Worm (Caenorhabditis elegans) whole organism, young adult: ENCODE results near the gene lido-11.

Experiments used
- F22D6.2 ChIP-seq: sonication (generic microtip); optimal IDR thresholded peaks from 2 replicates; lab custom pipeline; 2016; ENCODE audit warnings: mild to moderate bottlenecking, missing genetic modification characterization, missing compliant biosample characterization
- attf-3 ChIP-seq: fragments of 200-800 bp; sonication (Bioruptor generic); conservative IDR thresholded peaks from 2 replicates; pipeline ENCODE4 v1.3.6; 2022; ENCODE audit warnings: missing genetic modification reagents, missing genetic modification characterization, missing compliant biosample characterization
- cebp-2 ChIP-seq: fragments of 200-800 bp; sonication (Bioruptor generic); IDR thresholded peaks from 2 replicates; pipeline ENCODE4 v1.3.6; 2022; ENCODE audit warnings: missing genetic modification characterization, missing compliant biosample characterization
- ceh-79 ChIP-seq: sonication (generic microtip); optimal IDR thresholded peaks from 2 replicates; lab custom pipeline; 2017; ENCODE audit warnings: mild to moderate bottlenecking, missing genetic modification characterization, missing compliant biosample characterization
- efl-1 ChIP-seq: fragments of 150-350 bp; optimal IDR thresholded peaks from 2 replicates; lab custom pipeline; 2014; ENCODE audit warnings: missing biosample characterization, missing genetic modification reagents, missing genetic modification characterization
- egrh-3 ChIP-seq: fragments of 200-800 bp; sonication (Bioruptor generic); IDR thresholded peaks from 2 replicates; pipeline ENCODE4 v1.3.6; 2022; ENCODE audit warnings: missing genetic modification reagents, missing genetic modification characterization, missing compliant biosample characterization
- ets-4 ChIP-seq: fragments of 200-800 bp; sonication (Bioruptor generic); optimal IDR thresholded peaks from 2 replicates; lab custom pipeline; 2018; ENCODE audit warnings: mild to moderate bottlenecking, missing genetic modification characterization, missing compliant biosample characterization
- hmg-1.2 ChIP-seq: fragments of 200-800 bp; sonication (Bioruptor generic); IDR thresholded peaks from 2 replicates; pipeline ENCODE4 v1.3.6; 2022; ENCODE audit warnings: missing genetic modification reagents, missing genetic modification characterization, missing compliant biosample characterization
- hsf-1 ChIP-seq: fragments of 200-800 bp; sonication (Bioruptor generic); IDR thresholded peaks from 2 replicates; pipeline ENCODE4 v1.3.6; 2022; ENCODE audit warnings: missing genetic modification reagents, missing genetic modification characterization, missing compliant biosample characterization
- lin-26 ChIP-seq: fragments of 200-800 bp; sonication (Bioruptor generic); IDR thresholded peaks from 2 replicates; pipeline ENCODE4 v1.3.6; 2022; ENCODE audit warnings: missing genetic modification reagents, missing genetic modification characterization, missing compliant biosample characterization
- lin-40 ChIP-seq: sonication (generic microtip); optimal IDR thresholded peaks from 2 replicates; lab custom pipeline; 2016; ENCODE audit warnings: missing genetic modification characterization, mild to moderate bottlenecking, missing compliant biosample characterization, missing genotype, missing genetic modification reagents
- madf-6 ChIP-seq: fragments of 200-800 bp; sonication (Bioruptor generic); IDR thresholded peaks from 2 replicates; pipeline ENCODE4 v1.3.6; 2022; ENCODE audit warnings: missing genetic modification reagents, missing genetic modification characterization, missing compliant biosample characterization
- mcd-1 ChIP-seq: fragments of 200-800 bp; sonication (Bioruptor generic); IDR thresholded peaks from 2 replicates; pipeline ENCODE4 v1.3.6; 2022; ENCODE audit warnings: missing genetic modification reagents, missing genetic modification characterization, missing compliant biosample characterization
- mes-4 ChIP-seq: sonication (generic microtip); optimal IDR thresholded peaks from 2 replicates; lab custom pipeline; 2016; ENCODE audit warnings: missing genotype, missing genetic modification characterization, missing compliant biosample characterization
- nhr-179 ChIP-seq: sonication (generic microtip); optimal IDR thresholded peaks from 2 replicates; lab custom pipeline; 2016; ENCODE audit warnings: mild to moderate bottlenecking, missing genetic modification characterization, missing compliant biosample characterization
- pbrm-1 ChIP-seq: fragments of 200-800 bp; sonication (Bioruptor generic); IDR thresholded peaks from 2 replicates; pipeline ENCODE4 v1.3.6; 2022; ENCODE audit warnings: missing genetic modification reagents, missing genetic modification characterization, missing compliant biosample characterization
- sptf-2 ChIP-seq: fragments of 200-800 bp; sonication (Bioruptor generic); optimal IDR thresholded peaks from 2 replicates; lab custom pipeline; 2018; ENCODE audit warnings: mild to moderate bottlenecking, missing genetic modification characterization, missing compliant biosample characterization
- tlf-1 ChIP-seq: fragments of 200-800 bp; sonication (Bioruptor generic); optimal IDR thresholded peaks from 2 replicates; lab custom pipeline; 2018; ENCODE audit warnings: mild to moderate bottlenecking, missing genetic modification characterization, missing compliant biosample characterization
- zfh-2 ChIP-seq: fragments of 200-800 bp; sonication (Bioruptor generic); conservative IDR thresholded peaks from 2 replicates; pipeline ENCODE4 v1.3.6; 2022; ENCODE audit warnings: missing genetic modification reagents, missing genetic modification characterization, missing compliant biosample characterization

lido-11 gene

ce11 chrII:3054221-3054620, 50.5 kb downstream of the lido-11 start, which contains the start of gene lido-13:
lido-13 (minus strand) TSS chrII:3054321.
- TF ChIP-seq sptf-2 (no peak), madf-6 (GFP tag; lab: Robert Waterston, UW) (peak; percentile 38; the same call in 1 of the 2 replicates)
- TF ChIP-seq, all 124 proteins: peak for 1

ce11 chrII:3054622-3055021, 50.9 kb downstream of the lido-11 start:
- no peak for TF ChIP-seq attf-3 (GFP tag; lab: Robert Waterston, UW)
- 0 out of 2 replicates have a peak, but pooled peaks have one; percentile 49 for TF ChIP-seq cebp-2 (GFP tag; lab: Robert Waterston, UW)
- peak; percentile 53; the same call in 1 of the 2 replicates for TF ChIP-seq egrh-3 (GFP tag; lab: Robert Waterston, UW)
- no peak for TF ChIP-seq mes-4
- peak; percentile 89 for TF ChIP-seq zfh-2 (GFP tag; lab: Robert Waterston, UW)
- no peak for TF ChIP-seq nhr-179 (tag; lab: Kevin White, UChicago)
- TF ChIP-seq mcd-1 (GFP tag; lab: Robert Waterston, UW): 0 out of 2 replicates have a peak, but pooled peaks have one; percentile 8
- 0 out of 2 replicates have a peak, but pooled peaks have one; percentile 41 for TF ChIP-seq hsf-1 (GFP tag; lab: Robert Waterston, UW)
- TF ChIP-seq ceh-79 (tag; lab: Kevin White, UChicago): no peak
- 0 out of 2 replicates have a peak, but pooled peaks have one; percentile 0 for TF ChIP-seq madf-6 (GFP tag; lab: Robert Waterston, UW)
- no peak for TF ChIP-seq pbrm-1 (GFP tag; lab: Robert Waterston, UW)
- TF ChIP-seq lin-40 (tag; lab: Kevin White, UChicago): no peak
- no peak for TF ChIP-seq tlf-1 (GFP tag; lab: Kevin White, UChicago)
- TF ChIP-seq lin-26: no peak
- no peak for TF ChIP-seq efl-1 (GFP tag; lab: Kevin White, UChicago)
- no peak for TF ChIP-seq F22D6.2
- peak; percentile 96 for TF ChIP-seq hmg-1.2 (GFP tag; lab: Robert Waterston, UW)
- TF ChIP-seq ets-4 (GFP tag; lab: Kevin White, UChicago): no peak
